Worm (Caenorhabditis elegans) whole organism, early embryonic: ENCODE results near the gene C34B4.3.

Source experiments
- B0310.2 ChIP-seq: sonication (generic microtip); optimal IDR thresholded peaks from 2 replicates; lab custom pipeline; 2016; ENCODE audit warnings: mild to moderate bottlenecking, missing genetic modification characterization, missing compliant biosample characterization
- F13C5.2 ChIP-seq: sonication (generic microtip); optimal IDR thresholded peaks from 2 replicates; lab custom pipeline; 2017; ENCODE audit warnings: mild to moderate bottlenecking, missing genetic modification characterization, inconsistent platforms, missing compliant biosample characterization
- ama-1 ChIP-seq: fragments of 150-350 bp; optimal IDR thresholded peaks from 2 replicates; lab custom pipeline; 2014
- ceh-13 ChIP-seq: fragments of 200-800 bp; sonication (Bioruptor generic); optimal IDR thresholded peaks from 2 replicates; lab custom pipeline; 2018; ENCODE audit warnings: mild to moderate bottlenecking, missing genetic modification characterization, missing compliant biosample characterization
- ets-7 ChIP-seq: sonication (generic microtip); optimal IDR thresholded peaks from 2 replicates; lab custom pipeline; 2016; ENCODE audit warnings: missing genotype, missing genetic modification characterization, missing compliant biosample characterization
- flt-1 ChIP-seq: fragments of 200-800 bp; sonication (Bioruptor generic); IDR thresholded peaks from 2 replicates; pipeline ENCODE4 v1.3.6; 2022; ENCODE audit warnings: missing genetic modification characterization, missing compliant biosample characterization
- hmbx-1 ChIP-seq: sonication (generic microtip); optimal IDR thresholded peaks from 2 replicates; lab custom pipeline; 2016; ENCODE audit warnings: mild to moderate bottlenecking, missing genetic modification characterization, missing compliant biosample characterization
- hmg-4 ChIP-seq: fragments of 200-800 bp; sonication (Bioruptor generic); optimal IDR thresholded peaks from 2 replicates; lab custom pipeline; 2018; ENCODE audit warnings: mild to moderate bottlenecking, missing genetic modification characterization, missing compliant biosample characterization
- scrt-1 ChIP-seq: fragments of 200-800 bp; sonication (Bioruptor generic); IDR thresholded peaks from 2 replicates; pipeline ENCODE4 v1.3.6; 2022; ENCODE audit warnings: missing genetic modification characterization, missing compliant biosample characterization
- sea-1 ChIP-seq: fragments of 200-800 bp; sonication (Bioruptor generic); conservative IDR thresholded peaks from 2 replicates; pipeline ENCODE4 v1.3.6; 2022; ENCODE audit warnings: missing genetic modification characterization, missing compliant biosample characterization
- tbx-11 ChIP-seq: fragments of 200-800 bp; sonication (Bioruptor generic); IDR thresholded peaks from 2 replicates; pipeline ENCODE4 v1.3.6; 2022; ENCODE audit warnings: missing genetic modification characterization, missing compliant biosample characterization
- tra-4 ChIP-seq: sonication (generic microtip); optimal IDR thresholded peaks from 2 replicates; lab custom pipeline; 2017; ENCODE audit warnings: missing genetic modification characterization, missing compliant biosample characterization

DNA sequence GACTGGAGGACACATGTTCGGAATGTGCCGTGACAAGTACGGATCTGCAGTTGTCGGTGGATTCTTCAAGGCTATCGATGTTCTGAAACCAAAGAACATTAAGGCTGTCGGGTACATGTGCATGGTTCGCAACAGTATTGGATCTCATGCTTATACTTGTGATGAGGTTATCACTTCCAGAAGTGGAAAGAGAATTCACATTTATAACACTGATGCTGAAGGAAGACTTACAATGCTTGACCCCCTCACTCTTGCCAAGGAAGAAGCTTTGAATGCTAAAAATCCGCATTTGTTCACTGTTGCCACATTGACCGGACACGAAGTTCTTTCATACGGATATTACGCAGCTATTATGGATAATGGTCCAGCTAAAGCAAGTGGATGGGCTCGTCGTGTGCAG is 25.9 kb downstream of the C34B4.3 start:
- TF ChIP-seq ceh-13 (no peak), B0310.2 (tag; lab: Kevin White, UChicago) (no peak), tra-4 (no peak), ama-1 (lab: Kevin White, UChicago) (no peak), flt-1 (GFP tag; lab: Robert Waterston, UW) (no peak), scrt-1 (no peak), hmg-4 (GFP tag; lab: Kevin White, UChicago) (no peak), ets-7 (no peak), sea-1 (GFP tag; lab: Robert Waterston, UW) (no peak), hmbx-1 (tag; lab: Kevin White, UChicago) (no peak), tbx-11 (no peak), F13C5.2 (tag; lab: Kevin White, UChicago) (no peak)
